Worm (Caenorhabditis elegans): ENCODE results near the gene srz-9.

The srz-9 gene

ce11 chrIII:1314283-1314682 lies 50.5 kb downstream of the srz-9 start:
- TF ChIP-seq elt-1 (tag; optimal IDR thresholded peaks at IDR 0.05) (no peak), skn-1 (tag; optimal IDR thresholded peaks at IDR 0.05) (no peak), nhr-43 (tag; optimal IDR thresholded peaks at IDR 0.05; ENCODE audit: poor library complexity, severe bottlenecking) (no peak), mml-1 (tag; optimal IDR thresholded peaks at IDR 0.05) (no peak), nhr-28 (tag; optimal IDR thresholded peaks at IDR 0.05) (no peak), egl-5 (tag; optimal IDR thresholded peaks at IDR 0.05) (no peak), nfya-1 (tag; optimal IDR thresholded peaks at IDR 0.05; ENCODE audit: insufficient read depth) (no peak)
